Fruit fly (Drosophila melanogaster): ENCODE results near the gene lectin-37Da.

The lectin-37Da gene

dm6 chr2L:19426330-19426781, 8.2 kb downstream of the lectin-37Da start, which contains the start of gene Pax:
Gene Pax (minus strand): TSS chr2L:19426596.
- TF ChIP-seq CG11617 (GFP tag; optimal IDR thresholded peaks at IDR 0.05) (no peak), CG1620 (GFP tag; optimal IDR thresholded peaks at IDR 0.05) (no peak), CG14711 (tag; optimal IDR thresholded peaks at IDR 0.05) (no peak), Crg-1 (GFP tag; optimal IDR thresholded peaks at IDR 0.05) (no peak), CG12768 (GFP tag; optimal IDR thresholded peaks at IDR 0.05) (no peak), Clk (GFP tag; optimal IDR thresholded peaks at IDR 0.05) (no peak), kay (GFP tag; ENCODE audit: borderline replicate concordance) (peak; percentile 90), Mnt (GFP tag; optimal IDR thresholded peaks at IDR 0.05) (peak; percentile 58), cic (GFP tag; optimal IDR thresholded peaks at IDR 0.05) (peak; percentile 46), pad (GFP tag; optimal IDR thresholded peaks at IDR 0.05) (no peak), CG5204 (GFP tag; optimal IDR thresholded peaks at IDR 0.05) (no peak), toe (GFP tag; optimal IDR thresholded peaks at IDR 0.05) (no peak), tj (GFP tag; optimal IDR thresholded peaks at IDR 0.05) (peak; percentile 75), cnc (optimal IDR thresholded peaks at IDR 0.05) (no peak), Hr96 (GFP tag; optimal IDR thresholded peaks at IDR 0.05) (no peak), ovo (GFP tag; optimal IDR thresholded peaks at IDR 0.05) (no peak), CG7101 (tag; optimal IDR thresholded peaks at IDR 0.05) (no peak), CG7045 (GFP tag; optimal IDR thresholded peaks at IDR 0.05) (no peak), bab1 (GFP tag; optimal IDR thresholded peaks at IDR 0.05) (peak; percentile 33), CG33017 (tag; optimal IDR thresholded peaks at IDR 0.05) (peak; percentile 13)

- TF ChIP-seq pad (GFP tag; optimal IDR thresholded peaks at IDR 0.05) (no peak), CG7045 (GFP tag; optimal IDR thresholded peaks at IDR 0.05) (no peak), cic (GFP tag; optimal IDR thresholded peaks at IDR 0.05) (peak; percentile 40), CG33017 (tag; optimal IDR thresholded peaks at IDR 0.05) (no peak), CG7101 (tag; optimal IDR thresholded peaks at IDR 0.05) (no peak)
Observed at dm6 chr2L:19429731-19430130, 11.6 kb downstream of the lectin-37Da start.

dm6 chr2L:19430343-19430742, 12.2 kb downstream of the lectin-37Da start, which contains the start of gene RtcB:
Gene RtcB (plus strand): TSS chr2L:19430643.
- TF ChIP-seq bab1 (GFP tag; optimal IDR thresholded peaks at IDR 0.05) (peak; percentile 0), tj (GFP tag; optimal IDR thresholded peaks at IDR 0.05) (peak; percentile 60), CG5204 (GFP tag; optimal IDR thresholded peaks at IDR 0.05) (no peak)

dm6 chr2L:19432424-19433015, 14.4 kb downstream of the lectin-37Da start, which contains the start of gene Rab9:
Gene Rab9 (plus strand): TSS chr2L:19432574.
- TF ChIP-seq tj (GFP tag; optimal IDR thresholded peaks at IDR 0.05) (peak; percentile 45), CG5204 (GFP tag; optimal IDR thresholded peaks at IDR 0.05) (no peak), CG14711 (tag; optimal IDR thresholded peaks at IDR 0.05) (peak; percentile 12), Mnt (GFP tag; optimal IDR thresholded peaks at IDR 0.05) (peak; percentile 66), CG7101 (tag; optimal IDR thresholded peaks at IDR 0.05) (peak; percentile 26), cic (GFP tag; optimal IDR thresholded peaks at IDR 0.05) (peak; percentile 73), toe (GFP tag; optimal IDR thresholded peaks at IDR 0.05) (no peak), CG1620 (GFP tag; optimal IDR thresholded peaks at IDR 0.05) (no peak), CG12768 (GFP tag; optimal IDR thresholded peaks at IDR 0.05) (peak; percentile 64), CG33017 (tag; optimal IDR thresholded peaks at IDR 0.05) (peak; percentile 46), Crg-1 (GFP tag; optimal IDR thresholded peaks at IDR 0.05) (peak; percentile 9), ovo (GFP tag; optimal IDR thresholded peaks at IDR 0.05) (no peak), bab1 (GFP tag; optimal IDR thresholded peaks at IDR 0.05) (peak; percentile 73)

- peak; percentile 76 for TF ChIP-seq CG12768 (GFP tag; optimal IDR thresholded peaks at IDR 0.05)
- peak; percentile 2 for TF ChIP-seq bab1 (GFP tag; optimal IDR thresholded peaks at IDR 0.05)
- TF ChIP-seq Hr96 (GFP tag; optimal IDR thresholded peaks at IDR 0.05) = peak; percentile 60
- TF ChIP-seq kay (GFP tag; ENCODE audit: borderline replicate concordance) = peak; percentile 85
- peak; percentile 52 for TF ChIP-seq CG5204 (GFP tag; optimal IDR thresholded peaks at IDR 0.05)
- TF ChIP-seq CG14711 (tag; optimal IDR thresholded peaks at IDR 0.05) = peak; percentile 60
- peak; percentile 62 for TF ChIP-seq CG7101 (tag; optimal IDR thresholded peaks at IDR 0.05)
- peak; percentile 33 for TF ChIP-seq pad (GFP tag; optimal IDR thresholded peaks at IDR 0.05)
- peak; percentile 31 for TF ChIP-seq Clk (GFP tag; optimal IDR thresholded peaks at IDR 0.05)
- peak; percentile 67 for TF ChIP-seq tj (GFP tag; optimal IDR thresholded peaks at IDR 0.05)
- no peak for TF ChIP-seq cnc (optimal IDR thresholded peaks at IDR 0.05)
- TF ChIP-seq CG33017 (tag; optimal IDR thresholded peaks at IDR 0.05) = peak; percentile 71
- peak; percentile 31 for TF ChIP-seq CG7045 (GFP tag; optimal IDR thresholded peaks at IDR 0.05)
- TF ChIP-seq toe (GFP tag; optimal IDR thresholded peaks at IDR 0.05) = peak; percentile 64
- peak; percentile 25 for TF ChIP-seq Mnt (GFP tag; optimal IDR thresholded peaks at IDR 0.05)
- TF ChIP-seq CG11617 (GFP tag; optimal IDR thresholded peaks at IDR 0.05) = peak; percentile 20
- TF ChIP-seq CG1620 (GFP tag; optimal IDR thresholded peaks at IDR 0.05) = no peak
- TF ChIP-seq cic (GFP tag; optimal IDR thresholded peaks at IDR 0.05) = peak; percentile 36
- TF ChIP-seq Crg-1 (GFP tag; optimal IDR thresholded peaks at IDR 0.05) = peak; percentile 20
- peak; percentile 3 for TF ChIP-seq ovo (GFP tag; optimal IDR thresholded peaks at IDR 0.05)
Observed at dm6 chr2L:19433292-19433691, 15.2 kb downstream of the lectin-37Da start.

- TF ChIP-seq CG7101 (tag; optimal IDR thresholded peaks at IDR 0.05) = peak; percentile 72
- TF ChIP-seq pad (GFP tag; optimal IDR thresholded peaks at IDR 0.05) = peak; percentile 26
- TF ChIP-seq CG12768 (GFP tag; optimal IDR thresholded peaks at IDR 0.05) = peak; percentile 11
- peak; percentile 10 for TF ChIP-seq CG14711 (tag; optimal IDR thresholded peaks at IDR 0.05)
- no peak for TF ChIP-seq Mnt (GFP tag; optimal IDR thresholded peaks at IDR 0.05)
- no peak for TF ChIP-seq Hr96 (GFP tag; optimal IDR thresholded peaks at IDR 0.05)
- peak; percentile 34 for TF ChIP-seq ovo (GFP tag; optimal IDR thresholded peaks at IDR 0.05)
- TF ChIP-seq CG7045 (GFP tag; optimal IDR thresholded peaks at IDR 0.05) = peak; percentile 57
- peak; percentile 89 for TF ChIP-seq cic (GFP tag; optimal IDR thresholded peaks at IDR 0.05)
- TF ChIP-seq CG11617 (GFP tag; optimal IDR thresholded peaks at IDR 0.05) = peak; percentile 40
- TF ChIP-seq CG1620 (GFP tag; optimal IDR thresholded peaks at IDR 0.05) = no peak
- no peak for TF ChIP-seq tj (GFP tag; optimal IDR thresholded peaks at IDR 0.05)
- TF ChIP-seq toe (GFP tag; optimal IDR thresholded peaks at IDR 0.05) = peak; percentile 6
- TF ChIP-seq CG33017 (tag; optimal IDR thresholded peaks at IDR 0.05) = peak; percentile 66
- TF ChIP-seq Crg-1 (GFP tag; optimal IDR thresholded peaks at IDR 0.05) = no peak
Observed at dm6 chr2L:19434260-19434659, 16.1 kb downstream of the lectin-37Da start.

All from whole organism, adult.